Worm (Caenorhabditis elegans) whole organism, mixed stage, embryonic: Measurements from ENCODE around the gene Y73C8B.5.

Source experiments
- M03D4.4 ChIP-seq: sonication (generic microtip); optimal IDR thresholded peaks from 2 replicates; lab custom pipeline; 2017; ENCODE audit warnings: mild to moderate bottlenecking, missing genetic modification characterization, missing compliant biosample characterization
- bed-3 ChIP-seq: fragments of 200-800 bp; sonication (Bioruptor generic); optimal IDR thresholded peaks from 3 replicates; lab custom pipeline; 2018; ENCODE audit warnings: mild to moderate bottlenecking, missing genetic modification characterization, moderate library complexity, missing compliant biosample characterization
- ceh-39 ChIP-seq: fragments of 150-350 bp; optimal IDR thresholded peaks from 2 replicates; lab custom pipeline; 2014; ENCODE audit warnings: missing biosample characterization, missing genetic modification characterization
- ceh-43 ChIP-seq: fragments of 200-800 bp; sonication (Bioruptor generic); optimal IDR thresholded peaks from 2 replicates; lab custom pipeline; 2018; ENCODE audit warnings: mild to moderate bottlenecking, missing genetic modification characterization, moderate library complexity, missing compliant biosample characterization
- ceh-83 ChIP-seq: fragments of 200-800 bp; sonication (Bioruptor generic); optimal IDR thresholded peaks from 2 replicates; lab custom pipeline; 2018; ENCODE audit warnings: mild to moderate bottlenecking, missing genetic modification characterization, missing compliant biosample characterization
- ces-1 ChIP-seq: fragments of 150-350 bp; optimal IDR thresholded peaks from 2 replicates; lab custom pipeline; 2014; ENCODE audit warnings: missing biosample characterization, missing genetic modification reagents, missing genetic modification characterization
- cnd-1 ChIP-seq: fragments of 200-800 bp; sonication (Bioruptor generic); optimal IDR thresholded peaks from 2 replicates; lab custom pipeline; 2018; ENCODE audit warnings: mild to moderate bottlenecking, missing genetic modification characterization, missing compliant biosample characterization
- drap-1 ChIP-seq: fragments of 200-800 bp; sonication (Bioruptor generic); optimal IDR thresholded peaks from 3 replicates; lab custom pipeline; 2018; ENCODE audit warnings: mild to moderate bottlenecking, missing genetic modification characterization, missing compliant biosample characterization
- elt-3 ChIP-seq: fragments of 150-350 bp; optimal IDR thresholded peaks from 2 replicates; lab custom pipeline; 2014; ENCODE audit warnings: missing biosample characterization, missing genetic modification characterization
- flh-1 ChIP-seq: fragments of 200-800 bp; sonication (Bioruptor generic); optimal IDR thresholded peaks from 2 replicates; lab custom pipeline; 2018; ENCODE audit warnings: mild to moderate bottlenecking, missing genetic modification characterization, moderate library complexity, missing compliant biosample characterization
- ham-2 ChIP-seq: fragments of 200-800 bp; sonication (Bioruptor generic); optimal IDR thresholded peaks from 2 replicates; lab custom pipeline; 2018; ENCODE audit warnings: mild to moderate bottlenecking, missing genetic modification characterization, missing compliant biosample characterization
- hlh-1 ChIP-seq: fragments of 150-350 bp; optimal IDR thresholded peaks from 2 replicates; lab custom pipeline; 2014; ENCODE audit warnings: missing biosample characterization, missing genetic modification reagents, missing genetic modification characterization
- lin-13 ChIP-seq: fragments of 150-350 bp; optimal IDR thresholded peaks from 2 replicates; lab custom pipeline; 2014; ENCODE audit warnings: missing biosample characterization, missing genetic modification characterization
- lin-32 ChIP-seq: fragments of 200-800 bp; sonication (Bioruptor generic); optimal IDR thresholded peaks from 2 replicates; lab custom pipeline; 2018; ENCODE audit warnings: mild to moderate bottlenecking, missing genetic modification characterization, missing compliant biosample characterization
- mab-5 ChIP-seq: fragments of 150-350 bp; optimal IDR thresholded peaks from 2 replicates; lab custom pipeline; 2014; ENCODE audit warnings: missing biosample characterization, missing genetic modification characterization
- mep-1 ChIP-seq: fragments of 150-350 bp; optimal IDR thresholded peaks from 2 replicates; lab custom pipeline; 2017; ENCODE audit warnings: missing biosample characterization, missing genetic modification reagents, missing genetic modification characterization, inconsistent platforms
- mls-2 ChIP-seq: sonication (generic microtip); optimal IDR thresholded peaks from 2 replicates; lab custom pipeline; 2016; ENCODE audit warnings: mild to moderate bottlenecking, missing genetic modification characterization, moderate library complexity, missing compliant biosample characterization
- nhr-28 ChIP-seq: fragments of 150-350 bp; optimal IDR thresholded peaks from 2 replicates; lab custom pipeline; 2014; ENCODE audit warnings: missing biosample characterization, missing genetic modification characterization
- nhr-76 ChIP-seq: sonication (generic microtip); optimal IDR thresholded peaks from 2 replicates; lab custom pipeline; 2017; ENCODE audit warnings: missing biosample characterization, missing genetic modification characterization
- pha-4 ChIP-seq: fragments of 150-350 bp; optimal IDR thresholded peaks from 2 replicates; lab custom pipeline; 2018; ENCODE audit warnings: missing biosample characterization, missing genetic modification reagents, missing genetic modification characterization
- snpc-4 ChIP-seq: fragments of 150-350 bp; optimal IDR thresholded peaks from 2 replicates; lab custom pipeline; 2014; ENCODE audit warnings: missing biosample characterization, missing genetic modification characterization
- sptf-1 ChIP-seq: sonication (generic microtip); optimal IDR thresholded peaks from 2 replicates; lab custom pipeline; 2017; ENCODE audit warnings: mild to moderate bottlenecking, missing genetic modification characterization, moderate library complexity, missing compliant biosample characterization
- tbx-8 ChIP-seq: fragments of 200-800 bp; sonication (Bioruptor generic); optimal IDR thresholded peaks from 2 replicates; lab custom pipeline; 2018; ENCODE audit warnings: mild to moderate bottlenecking, missing genetic modification characterization, moderate library complexity, missing compliant biosample characterization
- unc-120 ChIP-seq: sonication (generic microtip); optimal IDR thresholded peaks from 2 replicates; lab custom pipeline; 2017; ENCODE audit warnings: missing genetic modification characterization, missing compliant biosample characterization; ENCODE audit not compliant: poor library complexity, severe bottlenecking
- unc-39 ChIP-seq: fragments of 150-350 bp; optimal IDR thresholded peaks from 2 replicates; lab custom pipeline; 2014; ENCODE audit warnings: missing biosample characterization, missing genetic modification characterization
- unc-62 ChIP-seq: fragments of 150-350 bp; optimal IDR thresholded peaks from 2 replicates; lab custom pipeline; 2014; ENCODE audit warnings: missing biosample characterization, missing genetic modification reagents, missing genetic modification characterization
- zip-8 ChIP-seq: fragments of 150-350 bp; optimal IDR thresholded peaks from 2 replicates; lab custom pipeline; 2014; ENCODE audit warnings: missing biosample characterization, missing genetic modification characterization
- ztf-11 ChIP-seq: fragments of 150-350 bp; optimal IDR thresholded peaks from 2 replicates; lab custom pipeline; 2014; ENCODE audit warnings: missing biosample characterization, missing genetic modification characterization

Y73C8B.5 gene

DNA sequence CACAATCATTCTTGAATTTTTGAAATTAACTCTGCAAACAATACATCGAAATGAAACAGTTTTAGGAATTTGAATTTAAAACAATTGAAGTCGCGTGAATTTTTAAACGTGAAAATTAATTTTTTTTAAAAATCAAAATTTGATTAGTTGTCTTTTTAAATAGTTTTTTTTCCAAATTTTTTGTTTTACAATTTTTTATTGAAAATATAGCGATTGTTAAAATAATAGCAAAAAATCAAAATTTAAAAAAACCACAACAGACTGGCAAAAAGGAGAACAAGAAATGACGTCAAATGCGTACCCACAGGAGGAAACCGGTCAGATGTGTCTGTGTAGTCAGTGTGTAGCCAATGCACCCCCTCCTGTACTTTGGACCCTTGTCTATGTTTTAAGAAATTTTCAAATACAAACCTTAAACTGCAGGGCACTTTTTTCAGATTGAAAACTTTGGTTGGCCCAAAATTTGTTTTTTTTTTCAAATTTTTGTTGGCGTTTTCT, at the start of gene Y73C8B.5, which contains the start of gene Y73C8B.1:
Gene Y73C8B.5 (plus strand): TSS at position 437 of the 498 bp plus-strand sequence.
Gene Y73C8B.1 (minus strand): TSS at position 51 of the 498 bp plus-strand sequence.
- TF ChIP-seq ceh-83 (no peak), unc-39 (tag; lab: Kevin White, UChicago) (no peak), flh-1 (GFP tag; lab: Kevin White, UChicago) (no peak)

DNA sequence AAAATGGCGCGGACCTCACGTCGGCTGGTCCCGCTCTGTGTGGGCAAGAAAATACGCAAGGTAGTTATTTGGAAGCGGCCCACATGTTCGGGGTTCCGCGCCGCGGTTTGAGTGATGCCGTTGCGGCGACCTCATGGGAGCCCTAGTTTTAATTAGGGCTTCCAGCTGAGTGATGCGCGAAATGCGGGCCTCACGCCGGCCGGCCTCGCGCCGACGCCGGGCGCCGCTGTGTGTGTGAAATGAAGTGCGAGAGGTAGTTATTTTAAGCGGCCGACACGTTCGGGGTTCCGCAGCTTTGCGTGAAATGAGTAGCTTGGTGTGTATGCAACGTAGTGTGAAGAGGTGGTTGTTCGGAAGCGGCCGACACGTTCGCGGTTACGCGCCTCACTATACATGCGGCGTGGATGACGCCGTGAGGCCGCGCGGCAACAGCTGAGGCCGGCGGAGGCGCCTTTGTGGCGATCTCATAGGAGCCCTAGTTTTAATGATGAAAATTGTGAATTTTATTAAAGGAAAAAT, 47.1 kb upstream of the Y73C8B.5 start:
- TF ChIP-seq pha-4 (tag; lab: Kevin White, UChicago) (no peak), lin-13 (tag; lab: Kevin White, UChicago) (no peak), ceh-83 (no peak), drap-1 (no peak), lin-32 (GFP tag; lab: Kevin White, UChicago) (no peak), tbx-8 (GFP tag; lab: Kevin White, UChicago) (no peak), hlh-1 (tag; lab: Kevin White, UChicago) (no peak), unc-120 (tag; lab: Kevin White, UChicago) (no peak), ceh-39 (tag; lab: Kevin White, UChicago) (no peak), unc-62 (GFP tag; lab: Kevin White, UChicago) (no peak), ceh-43 (GFP tag; lab: Kevin White, UChicago) (no peak), elt-3 (tag; lab: Kevin White, UChicago) (no peak), ztf-11 (tag; lab: Kevin White, UChicago) (no peak), mep-1 (tag; lab: Kevin White, UChicago) (no peak)

DNA sequence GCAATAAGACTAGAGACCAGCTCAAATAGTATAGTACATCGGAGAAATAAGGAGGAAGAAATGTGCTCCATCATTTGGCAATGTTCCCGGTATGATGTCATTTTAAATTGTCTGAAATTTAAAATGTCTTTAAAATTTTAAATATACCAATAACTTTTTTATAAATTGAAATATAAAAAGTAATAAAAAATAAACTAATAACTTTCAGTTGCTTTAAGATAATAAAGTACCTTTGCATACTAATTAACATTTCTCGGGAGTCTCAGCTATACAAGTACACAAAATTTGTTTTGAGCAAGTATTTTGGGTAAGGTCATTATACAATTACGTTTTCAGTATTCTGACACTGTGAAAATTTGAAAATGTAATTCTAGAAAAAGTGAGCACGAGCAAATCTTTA, 45.2 kb upstream of the Y73C8B.5 start, which contains the start of gene srab-6:
Gene srab-6 (minus strand): TSS at position 101 of the 400 bp plus-strand sequence.
- TF ChIP-seq cnd-1, result no peak
- TF ChIP-seq mls-2 (tag; lab: Kevin White, UChicago), result no peak
- TF ChIP-seq nhr-28, result no peak
- TF ChIP-seq flh-1 (GFP tag; lab: Kevin White, UChicago), result no peak

DNA sequence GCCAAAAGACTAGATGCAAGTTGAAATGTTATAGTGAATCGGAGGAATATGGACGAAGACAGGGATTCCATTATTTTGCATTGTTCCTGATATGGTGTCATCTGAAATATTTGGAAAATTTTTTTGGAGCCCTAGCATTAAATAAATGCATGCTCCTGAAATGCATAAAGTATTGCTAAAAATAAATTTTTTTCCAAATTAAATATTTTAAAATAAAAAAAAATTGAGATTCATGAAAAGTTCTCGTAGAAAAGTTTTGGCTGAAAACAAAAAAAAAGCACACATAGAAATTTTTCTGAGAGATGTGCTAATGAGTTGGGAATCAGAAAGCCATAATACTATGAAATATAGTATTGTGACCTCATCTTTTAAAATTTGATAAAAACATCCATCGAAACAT, 42.0 kb upstream of the Y73C8B.5 start, which contains the start of gene srab-7:
Gene srab-7 (minus strand): TSS at position 101 of the 400 bp plus-strand sequence.
- TF ChIP-seq cnd-1, result no peak
- no peak for TF ChIP-seq nhr-76 (tag; lab: Kevin White, UChicago)
- no peak for TF ChIP-seq flh-1 (GFP tag; lab: Kevin White, UChicago)
- TF ChIP-seq ceh-43 (GFP tag; lab: Kevin White, UChicago), result no peak
- no peak for TF ChIP-seq mep-1 (tag; lab: Kevin White, UChicago)
- TF ChIP-seq tbx-8 (GFP tag; lab: Kevin White, UChicago), result no peak
- no peak for TF ChIP-seq lin-13 (tag; lab: Kevin White, UChicago)
- no peak for TF ChIP-seq snpc-4 (tag; lab: Kevin White, UChicago)
- no peak for TF ChIP-seq mls-2 (tag; lab: Kevin White, UChicago)
- TF ChIP-seq zip-8 (tag; lab: Kevin White, UChicago), result no peak
- no peak for TF ChIP-seq ces-1 (GFP tag; lab: Kevin White, UChicago)
- TF ChIP-seq unc-62 (GFP tag; lab: Kevin White, UChicago), result no peak

DNA sequence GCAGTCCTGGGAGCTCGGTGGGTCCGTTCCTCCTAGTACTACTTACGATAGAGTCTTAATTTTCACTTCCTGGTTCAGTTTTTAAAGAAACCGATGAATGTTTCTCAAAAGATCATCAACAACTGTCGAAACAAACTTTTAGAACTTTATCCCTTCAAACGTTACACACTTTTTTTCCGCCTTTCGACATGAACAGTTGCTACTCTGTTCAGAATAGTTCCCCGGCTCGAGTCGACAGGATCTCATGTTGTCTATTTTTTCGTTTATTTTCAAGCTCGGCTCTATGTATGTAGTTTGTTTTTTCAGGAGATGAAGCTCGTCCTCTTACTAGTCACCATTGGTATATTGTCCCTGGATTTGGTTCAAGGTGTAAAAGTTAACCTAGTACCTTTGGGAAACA, 40.3 kb upstream of the Y73C8B.5 start, which contains the start of gene exh-1:
Gene exh-1 (plus strand): TSS at position 301 of the 400 bp plus-strand sequence.
- TF ChIP-seq M03D4.4 (no peak), hlh-1 (tag; lab: Kevin White, UChicago) (no peak), sptf-1 (tag; lab: Kevin White, UChicago) (no peak), ztf-11 (tag; lab: Kevin White, UChicago) (no peak), ham-2 (GFP tag; lab: Kevin White, UChicago) (no peak), ceh-43 (GFP tag; lab: Kevin White, UChicago) (no peak), nhr-28 (no peak), mep-1 (tag; lab: Kevin White, UChicago) (no peak), unc-39 (tag; lab: Kevin White, UChicago) (no peak), drap-1 (no peak), mab-5 (no peak), snpc-4 (tag; lab: Kevin White, UChicago) (no peak), ceh-83 (no peak)

DNA sequence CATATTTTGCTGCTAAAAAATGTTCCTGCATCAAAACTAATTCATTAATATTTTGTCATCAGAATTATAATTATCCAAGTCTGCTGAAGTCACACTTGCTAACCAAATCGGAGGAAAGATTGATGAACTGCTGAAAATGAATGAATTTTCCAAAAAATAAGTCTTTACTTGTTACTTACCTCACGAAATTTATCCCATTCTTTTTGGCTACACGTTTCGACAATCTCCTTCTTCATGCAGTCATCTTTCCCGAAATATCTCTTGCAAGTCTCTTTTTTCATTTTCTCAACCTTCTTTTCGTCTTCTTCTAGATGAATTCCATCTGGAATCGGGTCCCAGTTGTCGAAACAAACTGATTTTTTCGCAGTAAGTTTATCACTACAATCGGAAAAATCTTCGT, 38.7 kb upstream of the Y73C8B.5 start:
- TF ChIP-seq sptf-1 (tag; lab: Kevin White, UChicago), result no peak
- TF ChIP-seq ces-1 (GFP tag; lab: Kevin White, UChicago), result no peak
- TF ChIP-seq lin-13 (tag; lab: Kevin White, UChicago), result no peak
- TF ChIP-seq pha-4 (tag; lab: Kevin White, UChicago), result no peak
- no peak for TF ChIP-seq unc-62 (GFP tag; lab: Kevin White, UChicago)
- no peak for TF ChIP-seq zip-8 (tag; lab: Kevin White, UChicago)
- no peak for TF ChIP-seq unc-120 (tag; lab: Kevin White, UChicago)
- TF ChIP-seq ztf-11 (tag; lab: Kevin White, UChicago), result no peak
- no peak for TF ChIP-seq bed-3
